Fruit fly (Drosophila melanogaster) whole organism, embryonic: ENCODE results near the gene CG33946.

Source experiments
- Ada2b ChIP-seq: fragments of 200-800 bp; sonication (Bioruptor generic); IDR thresholded peaks from 2 replicates; pipeline ENCODE4 v1.3.6; 2022; ENCODE audit warnings: missing biosample characterization, missing genetic modification characterization
- Asciz ChIP-seq: fragments of 200-800 bp; sonication (Bioruptor generic); optimal IDR thresholded peaks from 2 replicates; lab custom pipeline; 2017; ENCODE audit warnings: missing biosample characterization, mild to moderate bottlenecking, missing genetic modification characterization, missing genetic modification reagents
- Blimp-1 ChIP-seq: fragments of 200-800 bp; sonication (Bioruptor generic); optimal IDR thresholded peaks from 3 replicates; lab custom pipeline; 2018; ENCODE audit warnings: missing biosample characterization, missing genetic modification characterization, mild to moderate bottlenecking, moderate library complexity, missing genetic modification reagents
- CG10654 ChIP-seq: fragments of 200-800 bp; sonication (Bioruptor generic); optimal IDR thresholded peaks from 2 replicates; lab custom pipeline; 2016; ENCODE audit warnings: missing biosample characterization, missing genetic modification characterization
- CG14667 ChIP-seq: fragments of 200-800 bp; sonication (Bioruptor generic); IDR thresholded peaks from 2 replicates; pipeline ENCODE4 v1.3.6; 2022; ENCODE audit warnings: missing biosample characterization, missing genetic modification characterization
- CG15073 ChIP-seq: fragments of 200-800 bp; sonication (Bioruptor generic); optimal IDR thresholded peaks from 2 replicates; lab custom pipeline; 2016; ENCODE audit warnings: missing biosample characterization, missing genetic modification characterization
- CG15696 ChIP-seq: fragments of 200-800 bp; sonication (Bioruptor generic); optimal IDR thresholded peaks from 2 replicates; lab custom pipeline; 2019; ENCODE audit warnings: missing biosample characterization, mild to moderate bottlenecking, missing genetic modification characterization, moderate library complexity
- CG1832 ChIP-seq: fragments of 200-800 bp; sonication (Bioruptor generic); optimal IDR thresholded peaks from 2 replicates; lab custom pipeline; 2017; ENCODE audit warnings: missing biosample characterization, mild to moderate bottlenecking, missing genetic modification characterization, inconsistent platforms
- CG18619 ChIP-seq: fragments of 200-800 bp; sonication (Bioruptor generic); optimal IDR thresholded peaks from 3 replicates; lab custom pipeline; 2017; ENCODE audit warnings: missing biosample characterization, mild to moderate bottlenecking, missing genetic modification characterization
- CG2678 ChIP-seq: fragments of 200-800 bp; sonication (Bioruptor generic); optimal IDR thresholded peaks from 3 replicates; lab custom pipeline; 2019; ENCODE audit warnings: missing biosample characterization, mild to moderate bottlenecking, missing genetic modification characterization, moderate library complexity
- CG2875 ChIP-seq: fragments of 200-800 bp; sonication (Bioruptor generic); optimal IDR thresholded peaks from 2 replicates; lab custom pipeline; 2017; ENCODE audit warnings: missing biosample characterization, mild to moderate bottlenecking, missing genetic modification characterization, missing genetic modification reagents
- CG30431 ChIP-seq: fragments of 200-800 bp; sonication (Bioruptor generic); optimal IDR thresholded peaks from 2 replicates; lab custom pipeline; 2017; ENCODE audit warnings: missing biosample characterization, missing genetic modification characterization
- CG31365 ChIP-seq: fragments of 200-800 bp; sonication (Bioruptor generic); optimal IDR thresholded peaks from 2 replicates; lab custom pipeline; 2018; ENCODE audit warnings: missing biosample characterization, mild to moderate bottlenecking, missing genetic modification characterization
- CG31441 ChIP-seq: fragments of 200-800 bp; sonication (Bioruptor generic); IDR thresholded peaks from 2 replicates; pipeline ENCODE4 v1.3.6; 2022; ENCODE audit warnings: missing biosample characterization, missing genetic modification characterization
- CG3726 ChIP-seq: fragments of 200-800 bp; sonication (Bioruptor generic); IDR thresholded peaks from 3 replicates; pipeline ENCODE4, ENCODE4 v1.3.6; 2022; ENCODE audit warnings: missing biosample characterization, missing genetic modification characterization
- CG3838 ChIP-seq: fragments of 200-800 bp; sonication (Bioruptor generic); optimal IDR thresholded peaks from 3 replicates; lab custom pipeline; 2016; ENCODE audit warnings: missing biosample characterization, missing genetic modification characterization
- CG4617 ChIP-seq: fragments of 200-800 bp; sonication (Bioruptor generic); optimal IDR thresholded peaks from 3 replicates; lab custom pipeline; 2016; ENCODE audit warnings: missing biosample characterization, missing genetic modification characterization, borderline replicate concordance
- CG6175 ChIP-seq: fragments of 200-800 bp; sonication (Bioruptor generic); IDR thresholded peaks from 3 replicates; pipeline ENCODE4 v1.3.6; 2022; ENCODE audit warnings: missing biosample characterization, missing genetic modification characterization
- CG6254 ChIP-seq: fragments of 200-800 bp; sonication (Bioruptor generic); optimal IDR thresholded peaks from 3 replicates; lab custom pipeline; 2017; ENCODE audit warnings: mild to moderate bottlenecking, missing biosample characterization, missing genetic modification reagents, missing genetic modification characterization
- CG7928 ChIP-seq: fragments of 200-800 bp; sonication (Bioruptor generic); optimal IDR thresholded peaks from 2 replicates; lab custom pipeline; 2017; ENCODE audit warnings: missing biosample characterization, mild to moderate bottlenecking, missing genetic modification characterization
- E2f2 ChIP-seq: fragments of 200-800 bp; sonication (Bioruptor generic); IDR thresholded peaks from 2 replicates; pipeline ENCODE4 v1.3.6; 2022; ENCODE audit warnings: missing biosample characterization, missing genetic modification characterization
- HmgD ChIP-seq: fragments of 200-800 bp; sonication (Bioruptor generic); optimal IDR thresholded peaks from 3 replicates; lab custom pipeline; 2016; ENCODE audit warnings: missing biosample characterization, missing genetic modification characterization
- Hr39 ChIP-seq: fragments of >200 bp; optimal IDR thresholded peaks from 2 replicates; lab custom pipeline; 2017
- Med ChIP-seq: fragments of 200-800 bp; sonication (Bioruptor generic); peaks from one replicate; lab custom pipeline; 2016; ENCODE audit warnings: missing biosample characterization, missing genetic modification characterization, mild to moderate bottlenecking, inconsistent platforms, moderate library complexity
- NC2α ChIP-seq: fragments of 200-800 bp; sonication (Bioruptor generic); optimal IDR thresholded peaks from 2 replicates; lab custom pipeline; 2016; ENCODE audit warnings: missing biosample characterization, missing genetic modification characterization
- Neu2 ChIP-seq: fragments of 200-800 bp; sonication (Bioruptor generic); optimal IDR thresholded peaks from 3 replicates; lab custom pipeline; 2016; ENCODE audit warnings: missing biosample characterization, missing genetic modification characterization, borderline replicate concordance
- PHDP ChIP-seq: fragments of 200-800 bp; sonication (Bioruptor generic); optimal IDR thresholded peaks from 3 replicates; lab custom pipeline; 2018; ENCODE audit warnings: missing biosample characterization, mild to moderate bottlenecking, missing genetic modification characterization, moderate library complexity
- Rx ChIP-seq: fragments of 200-800 bp; sonication (Bioruptor generic); IDR thresholded peaks from 2 replicates; pipeline ENCODE4 v1.3.6; 2022; ENCODE audit warnings: missing biosample characterization, missing genetic modification characterization
- Scr ChIP-seq: fragments of 200-800 bp; sonication (Bioruptor generic); IDR thresholded peaks from 2 replicates; pipeline ENCODE4 v1.3.6; 2022; ENCODE audit warnings: missing biosample characterization, missing genetic modification characterization; ENCODE audit not compliant: partially characterized antibody
- Xrp1 ChIP-seq: fragments of 200-800 bp; sonication (Bioruptor generic); IDR thresholded peaks from 2 replicates; pipeline ENCODE4 v1.3.6; 2022; ENCODE audit warnings: missing biosample characterization, missing genetic modification characterization
- ap ChIP-seq: fragments of 200-800 bp; sonication (Bioruptor generic); IDR thresholded peaks from 2 replicates; pipeline ENCODE4 v1.3.6; 2022; ENCODE audit warnings: missing biosample characterization, missing genetic modification characterization
- croc ChIP-seq: fragments of 200-800 bp; sonication (Bioruptor generic); conservative IDR thresholded peaks from 3 replicates; pipeline ENCODE4 v1.3.6; 2022; ENCODE audit warnings: missing biosample characterization, missing genetic modification characterization
- cwo ChIP-seq: fragments of 200-800 bp; sonication (Bioruptor generic); optimal IDR thresholded peaks from 3 replicates; lab custom pipeline; 2017; ENCODE audit warnings: missing biosample characterization, missing genetic modification characterization, mild to moderate bottlenecking, moderate library complexity, missing genetic modification reagents
- dimm ChIP-seq: fragments of 200-800 bp; sonication (Bioruptor generic); IDR thresholded peaks from 2 replicates; pipeline ENCODE4 v1.3.6; 2022; ENCODE audit warnings: missing biosample characterization, missing genetic modification characterization
- emc ChIP-seq: fragments of 200-800 bp; sonication (Bioruptor generic); optimal IDR thresholded peaks from 2 replicates; lab custom pipeline; 2016; ENCODE audit warnings: missing biosample characterization, missing genetic modification characterization
- en ChIP-seq: fragments of 200-800 bp; sonication (Bioruptor generic); optimal IDR thresholded peaks from 2 replicates; lab custom pipeline; 2016; ENCODE audit warnings: missing biosample characterization, missing genetic modification characterization
- esg ChIP-seq: fragments of 200-800 bp; sonication (Bioruptor generic); conservative IDR thresholded peaks from 2 replicates; pipeline ENCODE4 v1.3.6; 2022; ENCODE audit warnings: missing biosample characterization, missing genetic modification characterization
- fd3F ChIP-seq: fragments of 200-800 bp; sonication (Bioruptor generic); optimal IDR thresholded peaks from 2 replicates; lab custom pipeline; 2018; ENCODE audit warnings: missing biosample characterization, mild to moderate bottlenecking, missing genetic modification characterization, moderate library complexity
- grn ChIP-seq: fragments of 200-800 bp; sonication (Bioruptor generic); optimal IDR thresholded peaks from 3 replicates; lab custom pipeline; 2017; ENCODE audit warnings: missing biosample characterization, missing genetic modification characterization
- gsb ChIP-seq: fragments of 200-800 bp; sonication (Bioruptor generic); IDR thresholded peaks from 2 replicates; pipeline ENCODE4 v1.3.6; 2022; ENCODE audit warnings: missing biosample characterization, missing genetic modification characterization
- gt ChIP-seq: fragments of 200-800 bp; sonication (Bioruptor generic); IDR thresholded peaks from 2 replicates; pipeline ENCODE4 v1.3.6; 2022; ENCODE audit warnings: missing biosample characterization, missing genetic modification characterization
- hth ChIP-seq: fragments of >200 bp; optimal IDR thresholded peaks from 2 replicates; lab custom pipeline; 2017; ENCODE audit warnings: inconsistent platforms
- ken ChIP-seq: fragments of 200-800 bp; sonication (Bioruptor generic); IDR thresholded peaks from 3 replicates; pipeline ENCODE4 v1.3.6; 2022; ENCODE audit warnings: missing biosample characterization, missing genetic modification characterization
- mirr ChIP-seq: fragments of 200-800 bp; sonication (Bioruptor generic); optimal IDR thresholded peaks from 3 replicates; lab custom pipeline; 2018; ENCODE audit warnings: missing biosample characterization, mild to moderate bottlenecking, missing genetic modification characterization
- nerfin-1 ChIP-seq: fragments of 200-800 bp; sonication (Bioruptor generic); optimal IDR thresholded peaks from 3 replicates; lab custom pipeline; 2019; ENCODE audit warnings: missing biosample characterization, mild to moderate bottlenecking, missing genetic modification characterization, moderate library complexity
- odd ChIP-seq: fragments of 200-800 bp; sonication (Bioruptor generic); optimal IDR thresholded peaks from 2 replicates; lab custom pipeline; 2017; ENCODE audit warnings: missing biosample characterization, mild to moderate bottlenecking, missing genetic modification characterization
- pnt ChIP-seq: fragments of 200-800 bp; sonication (Bioruptor generic); optimal IDR thresholded peaks from 3 replicates; lab custom pipeline; 2016; ENCODE audit warnings: missing biosample characterization, missing genetic modification characterization
- run ChIP-seq: fragments of 200-800 bp; sonication (Bioruptor generic); optimal IDR thresholded peaks from 3 replicates; lab custom pipeline; 2018; ENCODE audit warnings: missing biosample characterization, mild to moderate bottlenecking, missing genetic modification characterization
- seq ChIP-seq: fragments of 200-800 bp; sonication (Bioruptor generic); IDR thresholded peaks from 2 replicates; pipeline ENCODE4 v1.3.6; 2022; ENCODE audit warnings: missing biosample characterization, missing genetic modification characterization
- sisA ChIP-seq: fragments of 200-800 bp; sonication (Bioruptor generic); IDR thresholded peaks from 2 replicates; pipeline ENCODE4 v1.3.6; 2022; ENCODE audit warnings: missing biosample characterization, missing genetic modification characterization
- so ChIP-seq: fragments of 200-800 bp; sonication (Bioruptor generic); IDR thresholded peaks from 3 replicates; pipeline ENCODE4 v1.3.6; 2022; ENCODE audit warnings: missing biosample characterization, missing genetic modification characterization
- tna ChIP-seq: fragments of 200-800 bp; sonication (Bioruptor generic); IDR thresholded peaks from 2 replicates; pipeline ENCODE4 v1.3.6; 2022; ENCODE audit warnings: missing biosample characterization, missing genetic modification characterization; ENCODE audit not compliant: partially characterized antibody
- zfh2 ChIP-seq: fragments of 200-800 bp; sonication (Bioruptor generic); optimal IDR thresholded peaks from 2 replicates; lab custom pipeline; 2016; ENCODE audit warnings: missing biosample characterization, missing genetic modification characterization

Gene CG33946

dm6 chr3L:6220187-6220586 is at the start of gene CG33946 (continued):
- TF ChIP-seq so (GFP tag; lab: Robert Waterston, UW) (no peak), CG6175 (GFP tag; lab: Robert Waterston, UW) (no peak), seq (0 out of 2 replicates have a peak, but pooled peaks have one; percentile 10), CG2678 (tag; lab: Kevin White, UChicago) (no peak), mirr (GFP tag; lab: Kevin White, UChicago) (no peak), CG2875 (GFP tag; lab: Kevin White, UChicago) (no peak), cwo (no peak), tna (no peak), CG30431 (peak; percentile 35), NC2α (GFP tag; lab: Kevin White, UChicago) (no peak), ap (GFP tag; lab: Robert Waterston, UW) (no peak), Hr39 (lab: Kevin White, UChicago) (no peak), gt (GFP tag; lab: Robert Waterston, UW) (no peak), CG31441 (GFP tag; lab: Robert Waterston, UW) (no peak), Asciz (no peak), CG7928 (GFP tag; lab: Kevin White, UChicago) (no peak), Ada2b (GFP tag; lab: Robert Waterston, UW) (peak; percentile 53), CG31365 (tag; lab: Kevin White, UChicago) (no peak), en (GFP tag; lab: Kevin White, UChicago) (no peak), gsb (GFP tag; lab: Robert Waterston, UW) (no peak), zfh2 (GFP tag; lab: Kevin White, UChicago) (no peak), fd3F (GFP tag; lab: Kevin White, UChicago) (no peak), emc (GFP tag; lab: Kevin White, UChicago) (no peak), odd (GFP tag; lab: Kevin White, UChicago) (no peak), CG18619 (GFP tag; lab: Kevin White, UChicago) (no peak), CG3726 (GFP tag; lab: Robert Waterston, UW) (no peak), E2f2 (no peak), Neu2 (GFP tag; lab: Kevin White, UChicago) (no peak), CG6254 (GFP tag; lab: Kevin White, UChicago) (no peak), hth (lab: Kevin White, UChicago) (no peak), pnt (GFP tag; lab: Kevin White, UChicago) (no peak), croc (GFP tag; lab: Robert Waterston, UW) (no peak), CG14667 (GFP tag; lab: Robert Waterston, UW) (0 out of 2 replicates have a peak, but pooled peaks have one; percentile 5), CG10654 (GFP tag; lab: Kevin White, UChicago) (peak; percentile 21), dimm (GFP tag; lab: Robert Waterston, UW) (no peak), sisA (GFP tag; lab: Robert Waterston, UW) (peak; percentile 48), esg (GFP tag; lab: Robert Waterston, UW) (peak; percentile 54), Blimp-1 (GFP tag; lab: Kevin White, UChicago) (peak; percentile 12), CG15073 (no peak), CG3838 (GFP tag; lab: Kevin White, UChicago) (no peak), PHDP (tag; lab: Kevin White, UChicago) (no peak), HmgD (GFP tag; lab: Kevin White, UChicago) (no peak), Rx (GFP tag; lab: Robert Waterston, UW) (no peak), Scr (no peak), nerfin-1 (no peak), grn (GFP tag; lab: Kevin White, UChicago) (no peak), CG15696 (no peak), Med (GFP tag; lab: Kevin White, UChicago) (peak; percentile 82), Xrp1 (peak; percentile 53; the same call in 1 of the 2 replicates), CG1832 (GFP tag; lab: Kevin White, UChicago) (no peak), ken (GFP tag; lab: Robert Waterston, UW) (peak; percentile 45; the same call in 2 of the 3 replicates), CG4617 (GFP tag; lab: Kevin White, UChicago) (no peak), run (no peak)
